Worm (Caenorhabditis elegans) whole organism, mixed stage, embryonic: Measurements from ENCODE around the gene snap-29.
A peak's percentile ranks its signal among the peaks of the same experiment; 100 is the strongest.

Experiments used
- lin-13 ChIP-seq: fragments of 150-350 bp; optimal IDR thresholded peaks from 2 replicates; lab custom pipeline; 2014; ENCODE audit warnings: missing biosample characterization, missing genetic modification characterization
- mab-5 ChIP-seq: fragments of 150-350 bp; optimal IDR thresholded peaks from 2 replicates; lab custom pipeline; 2014; ENCODE audit warnings: missing biosample characterization, missing genetic modification characterization
- nhr-12 ChIP-seq: fragments of 150-350 bp; optimal IDR thresholded peaks from 2 replicates; lab custom pipeline; 2014; ENCODE audit warnings: missing biosample characterization, missing genetic modification characterization
- pha-4 ChIP-seq: fragments of 150-350 bp; optimal IDR thresholded peaks from 2 replicates; lab custom pipeline; 2018; ENCODE audit warnings: missing biosample characterization, missing genetic modification reagents, missing genetic modification characterization
- snpc-4 ChIP-seq: fragments of 150-350 bp; optimal IDR thresholded peaks from 2 replicates; lab custom pipeline; 2014; ENCODE audit warnings: missing biosample characterization, missing genetic modification characterization
- sptf-1 ChIP-seq: sonication (generic microtip); optimal IDR thresholded peaks from 2 replicates; lab custom pipeline; 2017; ENCODE audit warnings: mild to moderate bottlenecking, missing genetic modification characterization, moderate library complexity, missing compliant biosample characterization
- unc-62 ChIP-seq: fragments of 150-350 bp; optimal IDR thresholded peaks from 2 replicates; lab custom pipeline; 2014; ENCODE audit warnings: missing biosample characterization, missing genetic modification reagents, missing genetic modification characterization
- ztf-11 ChIP-seq: fragments of 150-350 bp; optimal IDR thresholded peaks from 2 replicates; lab custom pipeline; 2014; ENCODE audit warnings: missing biosample characterization, missing genetic modification characterization

ce11 chrIII:8741276-8741860 is 34.7 kb upstream of the snap-29 start, which contains the start of gene pdhk-2:
- TF ChIP-seq ztf-11 (tag; lab: Kevin White, UChicago): no peak
- TF ChIP-seq snpc-4 (tag; lab: Kevin White, UChicago): no peak
- no peak for TF ChIP-seq nhr-12 (tag; lab: Kevin White, UChicago)
- peak; percentile 57 for TF ChIP-seq unc-62 (GFP tag; lab: Kevin White, UChicago)
- TF ChIP-seq lin-13 (tag; lab: Kevin White, UChicago): peak; percentile 87
- peak; percentile 86 for TF ChIP-seq sptf-1 (tag; lab: Kevin White, UChicago)
- peak; percentile 76 for TF ChIP-seq pha-4 (tag; lab: Kevin White, UChicago)
- no peak for TF ChIP-seq mab-5 (tag; lab: Kevin White, UChicago)
